Worm (Caenorhabditis elegans) whole organism, midembryonic: ENCODE results near the gene C34D4.4.

Source experiments
- T22C8.4 ChIP-seq: fragments of 200-800 bp; sonication (Bioruptor generic); IDR thresholded peaks from 2 replicates; pipeline ENCODE4 v1.3.6; 2022; ENCODE audit warnings: missing genetic modification characterization, missing compliant biosample characterization
- cog-1 ChIP-seq: sonication (generic microtip); optimal IDR thresholded peaks from 2 replicates; lab custom pipeline; 2016; ENCODE audit warnings: missing genetic modification characterization, missing compliant biosample characterization
- flt-1 ChIP-seq: fragments of 200-800 bp; sonication (Bioruptor generic); IDR thresholded peaks from 2 replicates; pipeline ENCODE4 v1.3.6; 2022; ENCODE audit warnings: missing genetic modification characterization, missing compliant biosample characterization
- med-1 ChIP-seq: sonication (generic microtip); optimal IDR thresholded peaks from 2 replicates; lab custom pipeline; 2017; ENCODE audit warnings: missing genetic modification characterization, mild to moderate bottlenecking, missing compliant biosample characterization, antibody characterized with exemption, missing genetic modification reagents; ENCODE audit not compliant: insufficient read depth
- ref-1 ChIP-seq: fragments of 200-800 bp; sonication (Bioruptor generic); conservative IDR thresholded peaks from 2 replicates; pipeline ENCODE4 v1.3.6; 2022; ENCODE audit warnings: missing genetic modification reagents, missing genetic modification characterization, missing compliant biosample characterization
- tab-1 ChIP-seq: fragments of 200-800 bp; sonication (Bioruptor generic); IDR thresholded peaks from 2 replicates; pipeline ENCODE4 v1.3.6; 2022; ENCODE audit warnings: missing genetic modification characterization, missing compliant biosample characterization
- ztf-23 ChIP-seq: fragments of 200-800 bp; sonication (Bioruptor generic); IDR thresholded peaks from 2 replicates; pipeline ENCODE4 v1.3.6; 2022; ENCODE audit warnings: missing genetic modification reagents, missing genetic modification characterization, missing compliant biosample characterization
- ztf-29 ChIP-seq: fragments of 200-800 bp; sonication (Bioruptor generic); IDR thresholded peaks from 2 replicates; pipeline ENCODE4 v1.3.6; 2022; ENCODE audit warnings: missing genetic modification reagents, missing genetic modification characterization, missing compliant biosample characterization

DNA sequence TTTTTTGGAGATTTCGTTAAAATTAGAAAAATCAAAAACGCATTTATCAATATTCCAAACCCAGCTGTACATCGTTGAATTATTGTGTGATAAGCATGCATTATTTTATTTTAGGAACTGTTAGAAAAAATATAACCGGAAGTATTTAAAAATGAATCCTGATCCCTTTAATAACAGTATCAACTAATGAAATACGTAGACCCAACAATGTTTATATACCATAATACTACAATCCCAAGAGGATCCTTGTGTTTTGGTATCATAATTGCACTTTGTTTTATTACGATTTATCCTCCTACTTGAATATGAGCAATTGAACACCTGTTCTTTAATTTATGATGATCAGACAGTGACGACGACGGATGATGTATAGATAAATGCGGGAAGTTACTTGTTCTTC, 37.6 kb downstream of the C34D4.4 start, which contains the start of gene str-249:
- TF ChIP-seq med-1 (GFP tag; lab: Kevin White, UChicago) (no peak), flt-1 (GFP tag; lab: Robert Waterston, UW) (no peak), ztf-29 (no peak), tab-1 (no peak), cog-1 (no peak), ref-1 (GFP tag; lab: Robert Waterston, UW) (no peak), ztf-23 (no peak), T22C8.4 (GFP tag; lab: Robert Waterston, UW) (no peak)
